Worm (Caenorhabditis elegans) whole organism, early embryonic: ENCODE data around the gene twk-16.

ENCODE experiments used
- B0310.2 ChIP-seq: sonication (generic microtip); optimal IDR thresholded peaks from 2 replicates; lab custom pipeline; 2016; ENCODE audit warnings: mild to moderate bottlenecking, missing genetic modification characterization, missing compliant biosample characterization
- ama-1 ChIP-seq: fragments of 150-350 bp; optimal IDR thresholded peaks from 2 replicates; lab custom pipeline; 2014
- ets-7 ChIP-seq: sonication (generic microtip); optimal IDR thresholded peaks from 2 replicates; lab custom pipeline; 2016; ENCODE audit warnings: missing genotype, missing genetic modification characterization, missing compliant biosample characterization
- flt-1 ChIP-seq: fragments of 200-800 bp; sonication (Bioruptor generic); IDR thresholded peaks from 2 replicates; pipeline ENCODE4 v1.3.6; 2022; ENCODE audit warnings: missing genetic modification characterization, missing compliant biosample characterization
- hmbx-1 ChIP-seq: sonication (generic microtip); optimal IDR thresholded peaks from 2 replicates; lab custom pipeline; 2016; ENCODE audit warnings: mild to moderate bottlenecking, missing genetic modification characterization, missing compliant biosample characterization
- pes-1 ChIP-seq: fragments of 200-800 bp; sonication (Bioruptor generic); IDR thresholded peaks from 2 replicates; pipeline ENCODE4 v1.3.6; 2022; ENCODE audit warnings: missing genetic modification reagents, missing genetic modification characterization, missing compliant biosample characterization
- scrt-1 ChIP-seq: fragments of 200-800 bp; sonication (Bioruptor generic); IDR thresholded peaks from 2 replicates; pipeline ENCODE4 v1.3.6; 2022; ENCODE audit warnings: missing genetic modification characterization, missing compliant biosample characterization
- sea-1 ChIP-seq: fragments of 200-800 bp; sonication (Bioruptor generic); conservative IDR thresholded peaks from 2 replicates; pipeline ENCODE4 v1.3.6; 2022; ENCODE audit warnings: missing genetic modification characterization, missing compliant biosample characterization
- tbx-37 ChIP-seq: fragments of 200-800 bp; sonication (Bioruptor generic); conservative IDR thresholded peaks from 2 replicates; pipeline ENCODE4 v1.3.6; 2022; ENCODE audit warnings: missing genetic modification reagents, missing genetic modification characterization, missing compliant biosample characterization
- tra-4 ChIP-seq: sonication (generic microtip); optimal IDR thresholded peaks from 2 replicates; lab custom pipeline; 2017; ENCODE audit warnings: missing genetic modification characterization, missing compliant biosample characterization

ce11 chrX:3047224-3047623 lies 33.7 kb upstream of the twk-16 start:
- TF ChIP-seq ama-1 (lab: Kevin White, UChicago) (no peak), pes-1 (GFP tag; lab: Robert Waterston, UW) (no peak), scrt-1 (GFP tag; lab: Robert Waterston, UW) (no peak), sea-1 (GFP tag; lab: Robert Waterston, UW) (no peak), flt-1 (GFP tag; lab: Robert Waterston, UW) (no peak), tbx-37 (GFP tag; lab: Robert Waterston, UW) (no peak), ets-7 (tag; lab: Kevin White, UChicago) (no peak), hmbx-1 (tag; lab: Kevin White, UChicago) (no peak), B0310.2 (no peak), tra-4 (no peak)
